Worm (Caenorhabditis elegans) whole organism, L4 larva: ENCODE measurements around the gene C05G5.2.

Experiments
- aly-2 ChIP-seq: sonication (generic microtip); optimal IDR thresholded peaks from 2 replicates; lab custom pipeline; 2018; ENCODE audit warnings: missing biosample characterization, missing genetic modification characterization
- ama-1 ChIP-seq: fragments of 150-350 bp; optimal IDR thresholded peaks from 2 replicates; lab custom pipeline; 2014; ENCODE audit warnings: inconsistent platforms, mixed read lengths
- dmd-8 ChIP-seq: fragments of 200-800 bp; sonication (Bioruptor generic); IDR thresholded peaks from 2 replicates; pipeline ENCODE4 v1.3.6; 2022; ENCODE audit warnings: missing genetic modification characterization, missing compliant biosample characterization
- hlh-30 ChIP-seq: sonication (generic microtip); optimal IDR thresholded peaks from 2 replicates; lab custom pipeline; 2017; ENCODE audit warnings: antibody characterized with exemption, mild to moderate bottlenecking, missing genetic modification characterization, missing compliant biosample characterization; ENCODE audit not compliant: insufficient read depth
- jun-1 ChIP-seq: fragments of 150-350 bp; optimal IDR thresholded peaks from 2 replicates; lab custom pipeline; 2014; ENCODE audit warnings: missing biosample characterization, missing genetic modification reagents, missing genetic modification characterization
- lsy-2 ChIP-seq, 2 experiments: fragments of 150-350 bp in 1 of 2; sonication (generic microtip) in 1 of 2; optimal IDR thresholded peaks; 2 replicates each; lab custom pipeline; 2014 to 2017; ENCODE audit warnings: missing biosample characterization in 2 of 2, missing genetic modification characterization in 2 of 2
- nhr-237 ChIP-seq: sonication (generic microtip); optimal IDR thresholded peaks from 2 replicates; lab custom pipeline; 2017; ENCODE audit warnings: missing biosample characterization, missing genetic modification characterization
- nhr-76 ChIP-seq: fragments of 150-350 bp; optimal IDR thresholded peaks from 2 replicates; lab custom pipeline; 2014; ENCODE audit warnings: missing biosample characterization, missing genetic modification characterization
- skn-1 ChIP-seq: fragments of 150-350 bp; optimal IDR thresholded peaks from 2 replicates; lab custom pipeline; 2014; ENCODE audit warnings: missing biosample characterization, missing genetic modification characterization
- snpc-4 ChIP-seq: fragments of 150-350 bp; optimal IDR thresholded peaks from 2 replicates; lab custom pipeline; 2014; ENCODE audit warnings: missing biosample characterization, missing genetic modification characterization
- spr-3 ChIP-seq: fragments of 200-800 bp; sonication (Bioruptor generic); optimal IDR thresholded peaks from 2 replicates; lab custom pipeline; 2018; ENCODE audit warnings: mild to moderate bottlenecking, missing genetic modification characterization, missing compliant biosample characterization
- tra-1 ChIP-seq: fragments of 200-800 bp; sonication (Bioruptor generic); IDR thresholded peaks from 2 replicates; pipeline ENCODE4 v1.3.6; 2022; ENCODE audit warnings: missing genetic modification reagents, missing genetic modification characterization, missing compliant biosample characterization
- zag-1 ChIP-seq: fragments of 150-350 bp; optimal IDR thresholded peaks from 2 replicates; lab custom pipeline; 2014; ENCODE audit warnings: missing biosample characterization, missing genetic modification characterization
- ztf-11 ChIP-seq: fragments of 150-350 bp; optimal IDR thresholded peaks from 2 replicates; lab custom pipeline; 2014; ENCODE audit warnings: missing biosample characterization, missing genetic modification characterization

DNA sequence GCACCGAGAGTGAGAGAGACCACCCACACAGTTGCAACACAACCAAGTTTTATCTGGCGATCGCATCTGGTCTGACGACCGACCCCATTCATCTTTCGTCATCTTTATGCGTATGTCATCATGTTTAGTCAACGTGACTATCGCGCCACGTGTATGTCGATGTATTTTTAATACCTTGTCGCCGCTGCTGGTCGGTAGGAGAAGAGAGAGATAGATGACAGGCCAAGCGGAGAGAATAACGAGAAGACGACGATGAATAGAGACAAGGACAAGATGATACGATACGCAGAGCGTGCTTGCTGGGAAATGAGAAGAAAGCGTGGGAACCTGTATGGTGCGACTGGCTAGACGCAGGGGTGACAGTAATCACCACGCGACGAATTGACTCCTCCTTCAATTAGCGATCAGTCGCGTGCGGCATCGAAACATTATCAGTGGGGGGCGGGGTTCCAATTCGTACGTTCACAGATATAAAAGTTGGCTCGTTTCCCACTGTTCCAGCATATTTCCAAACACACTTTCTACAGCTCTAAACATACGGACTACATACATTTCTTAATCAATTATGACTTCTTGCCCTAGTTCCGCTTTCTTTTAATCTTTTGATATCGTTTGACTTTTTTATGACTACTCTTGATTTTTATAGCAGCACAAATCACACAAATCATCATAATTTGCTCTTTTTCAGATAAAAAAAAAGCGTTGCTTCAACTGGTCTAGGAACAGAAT, 43.4 kb downstream of the C05G5.2 start, which contains the start of gene tatn-1:
- TF ChIP-seq aly-2 (tag; lab: Kevin White, UChicago) = no peak
- TF ChIP-seq nhr-237 (tag; lab: Kevin White, UChicago) = no peak
- TF ChIP-seq nhr-76 = no peak
- TF ChIP-seq jun-1 (tag; lab: Kevin White, UChicago) = peak; percentile 53
- no peak for TF ChIP-seq spr-3
- peak; percentile 36 for TF ChIP-seq ama-1 (lab: Kevin White, UChicago)
- TF ChIP-seq tra-1 (GFP tag; lab: Robert Waterston, UW) = peak; percentile 85
- no peak for TF ChIP-seq snpc-4 (tag; lab: Kevin White, UChicago)
- TF ChIP-seq dmd-8 (GFP tag; lab: Robert Waterston, UW) = no peak
- TF ChIP-seq skn-1 (tag; lab: Kevin White, UChicago) = no peak
- TF ChIP-seq lsy-2 (tag; optimal IDR thresholded peaks at IDR 0.05; lab: Kevin White, UChicago) = peak; percentile 43 to 58
- TF ChIP-seq ztf-11 = no peak
- TF ChIP-seq hlh-30 (tag; lab: Kevin White, UChicago) = peak; percentile 90
- no peak for TF ChIP-seq zag-1 (tag; lab: Kevin White, UChicago)
